Worm (Caenorhabditis elegans) whole organism, L2 larva: ENCODE measurements around the gene C49C8.5.

Source experiments
- ZK546.5 ChIP-seq: sonication (generic microtip); optimal IDR thresholded peaks from 2 replicates; lab custom pipeline; 2017; ENCODE audit warnings: missing biosample characterization, missing genetic modification characterization
- egl-27 ChIP-seq: sonication (generic microtip); optimal IDR thresholded peaks from 3 replicates; lab custom pipeline; 2017; ENCODE audit warnings: missing biosample characterization, missing genetic modification reagents, missing genetic modification characterization
- nhr-25 ChIP-seq: fragments of 150-350 bp; sonication (generic microtip); optimal IDR thresholded peaks from 3 replicates; lab custom pipeline; 2014; ENCODE audit warnings: missing biosample characterization, missing genetic modification characterization

- TF ChIP-seq nhr-25 (tag; lab: Kevin White, UChicago) (no peak), ZK546.5 (tag; lab: Kevin White, UChicago) (no peak), egl-27 (tag; lab: Kevin White, UChicago) (no peak)
Observed at ce11 chrIV:8679225-8679624, 25.8 kb upstream of the C49C8.5 start, which contains the start of gene nlp-60.
